Fruit fly (Drosophila melanogaster) whole organism, pupa: Measurements from ENCODE around the gene ecd.

Source experiments
- CG10348 ChIP-seq: fragments of 200-800 bp; sonication (Bioruptor generic); IDR thresholded peaks from 2 replicates; pipeline ENCODE4 v1.3.6; 2022; ENCODE audit warnings: missing biosample characterization, missing genetic modification characterization
- CG14655 ChIP-seq: fragments of 200-800 bp; sonication (Bioruptor generic); optimal IDR thresholded peaks from 3 replicates; lab custom pipeline; 2017; ENCODE audit warnings: mild to moderate bottlenecking, missing biosample characterization, missing genetic modification reagents, missing genetic modification characterization
- CG32121 ChIP-seq: fragments of 200-800 bp; sonication (Bioruptor generic); IDR thresholded peaks from 2 replicates; pipeline ENCODE4 v1.3.6; 2022; ENCODE audit warnings: missing biosample characterization, missing genetic modification characterization
- CG8159 ChIP-seq: fragments of 200-800 bp; sonication (Bioruptor generic); optimal IDR thresholded peaks from 3 replicates; lab custom pipeline; 2018; ENCODE audit warnings: missing biosample characterization, mild to moderate bottlenecking, missing genetic modification characterization, moderate library complexity
- EcR ChIP-seq: fragments of 200-800 bp; sonication (Bioruptor generic); optimal IDR thresholded peaks from 3 replicates; lab custom pipeline; 2019; ENCODE audit warnings: missing biosample characterization, missing genetic modification characterization, mild to moderate bottlenecking, moderate library complexity, missing genetic modification reagents
- Ets98B ChIP-seq: fragments of 200-800 bp; sonication (Bioruptor generic); IDR thresholded peaks from 2 replicates; pipeline ENCODE4 v1.3.6; 2022; ENCODE audit warnings: missing biosample characterization, missing genetic modification characterization
- Pif1A ChIP-seq: fragments of 200-800 bp; sonication (Bioruptor generic); optimal IDR thresholded peaks from 3 replicates; lab custom pipeline; 2016; ENCODE audit warnings: missing biosample characterization, missing genetic modification characterization
- Snoo ChIP-seq: fragments of 200-800 bp; sonication (Bioruptor generic); optimal IDR thresholded peaks from 3 replicates; lab custom pipeline; 2017; ENCODE audit warnings: missing biosample characterization, mild to moderate bottlenecking, missing genetic modification characterization, inconsistent platforms

dm6 chr3L:2256422-2257172, 9.1 kb downstream of the ecd start:
- TF ChIP-seq Pif1A, result no peak
- no peak for TF ChIP-seq Snoo
- no peak for TF ChIP-seq EcR (GFP tag; lab: Kevin White, UChicago)
- no peak for TF ChIP-seq CG14655
- TF ChIP-seq Ets98B (GFP tag; lab: Robert Waterston, UW), result no peak; the same call in 1 of the 2 replicates
- TF ChIP-seq CG10348 (GFP tag; lab: Robert Waterston, UW), result no peak
- no peak for TF ChIP-seq CG8159
- no peak for TF ChIP-seq CG32121 (GFP tag; lab: Robert Waterston, UW)
